Worm (Caenorhabditis elegans) whole organism, late embryonic: ENCODE results near the gene ctsa-4.2.

Source experiments
- C08G9.2 ChIP-seq: sonication (generic microtip); optimal IDR thresholded peaks from 2 replicates; lab custom pipeline; 2016; ENCODE audit warnings: mild to moderate bottlenecking, missing genetic modification characterization, moderate library complexity, missing compliant biosample characterization
- C38D4.7 ChIP-seq: fragments of 200-800 bp; sonication (Bioruptor generic); optimal IDR thresholded peaks from 2 replicates; lab custom pipeline; 2018; ENCODE audit warnings: mild to moderate bottlenecking, missing genetic modification characterization, moderate library complexity, missing compliant biosample characterization
- K09A11.1 ChIP-seq: sonication (generic microtip); optimal IDR thresholded peaks from 2 replicates; lab custom pipeline; 2017; ENCODE audit warnings: antibody characterized with exemption, mild to moderate bottlenecking, missing genetic modification characterization, missing compliant biosample characterization; ENCODE audit not compliant: insufficient read depth
- T23F11.4 ChIP-seq: fragments of 200-800 bp; sonication (Bioruptor generic); optimal IDR thresholded peaks from 2 replicates; lab custom pipeline; 2018; ENCODE audit warnings: mild to moderate bottlenecking, missing genetic modification characterization, missing compliant biosample characterization
- Y22D7AL.16 ChIP-seq: sonication (generic microtip); optimal IDR thresholded peaks from 2 replicates; lab custom pipeline; 2016; ENCODE audit warnings: missing genetic modification characterization, missing compliant biosample characterization
- ahr-1 ChIP-seq: sonication (generic microtip); optimal IDR thresholded peaks from 2 replicates; lab custom pipeline; 2016; ENCODE audit warnings: missing genetic modification characterization, missing compliant biosample characterization
- ceh-18 ChIP-seq: sonication (generic microtip); optimal IDR thresholded peaks from 2 replicates; lab custom pipeline; 2016; ENCODE audit warnings: missing genetic modification characterization, missing compliant biosample characterization
- ceh-19 ChIP-seq: fragments of 200-800 bp; sonication (Bioruptor generic); optimal IDR thresholded peaks from 2 replicates; lab custom pipeline; 2018; ENCODE audit warnings: mild to moderate bottlenecking, missing genetic modification characterization, missing compliant biosample characterization
- ceh-2 ChIP-seq: sonication (generic microtip); optimal IDR thresholded peaks from 2 replicates; lab custom pipeline; 2016; ENCODE audit warnings: missing genotype, missing genetic modification characterization, missing compliant biosample characterization
- ceh-22 ChIP-seq: sonication (generic microtip); optimal IDR thresholded peaks from 2 replicates; lab custom pipeline; 2017; ENCODE audit warnings: missing biosample characterization, missing genetic modification characterization
- ceh-24 ChIP-seq: sonication (generic microtip); optimal IDR thresholded peaks from 2 replicates; lab custom pipeline; 2016; ENCODE audit warnings: mild to moderate bottlenecking, missing genetic modification characterization, missing compliant biosample characterization
- ceh-34 ChIP-seq: sonication (generic microtip); optimal IDR thresholded peaks from 2 replicates; lab custom pipeline; 2016; ENCODE audit warnings: mild to moderate bottlenecking, missing genetic modification characterization, missing compliant biosample characterization
- ceh-48 ChIP-seq: sonication (generic microtip); optimal IDR thresholded peaks from 2 replicates; lab custom pipeline; 2016; ENCODE audit warnings: missing genetic modification characterization, inconsistent platforms, missing compliant biosample characterization
- ceh-9 ChIP-seq: sonication (generic microtip); optimal IDR thresholded peaks from 2 replicates; lab custom pipeline; 2016; ENCODE audit warnings: mild to moderate bottlenecking, missing genetic modification characterization, inconsistent platforms, missing compliant biosample characterization
- che-1 ChIP-seq: sonication (generic microtip); optimal IDR thresholded peaks from 2 replicates; lab custom pipeline; 2016; ENCODE audit warnings: mild to moderate bottlenecking, missing genetic modification characterization, missing compliant biosample characterization
- elt-2 ChIP-seq: sonication (generic microtip); optimal IDR thresholded peaks from 2 replicates; lab custom pipeline; 2016; ENCODE audit warnings: missing genetic modification reagents, missing genetic modification characterization, missing compliant biosample characterization
- eyg-1 ChIP-seq: sonication (generic microtip); optimal IDR thresholded peaks from 2 replicates; lab custom pipeline; 2016; ENCODE audit warnings: missing genotype, missing genetic modification characterization, missing compliant biosample characterization
- fax-1 ChIP-seq: sonication (generic microtip); optimal IDR thresholded peaks from 2 replicates; lab custom pipeline; 2016; ENCODE audit warnings: missing genotype, missing genetic modification characterization, missing compliant biosample characterization
- fkh-10 ChIP-seq: fragments of 150-350 bp; optimal IDR thresholded peaks from 2 replicates; lab custom pipeline; 2014; ENCODE audit warnings: missing biosample characterization, missing genetic modification reagents, missing genetic modification characterization
- fkh-6 ChIP-seq: sonication (generic microtip); optimal IDR thresholded peaks from 2 replicates; lab custom pipeline; 2016; ENCODE audit warnings: missing genetic modification characterization, missing compliant biosample characterization
- hlh-13 ChIP-seq: fragments of 200-800 bp; sonication (Bioruptor generic); optimal IDR thresholded peaks from 2 replicates; lab custom pipeline; 2018; ENCODE audit warnings: mild to moderate bottlenecking, missing genetic modification characterization, missing compliant biosample characterization
- hlh-15 ChIP-seq: sonication (generic microtip); optimal IDR thresholded peaks from 2 replicates; lab custom pipeline; 2016; ENCODE audit warnings: missing genetic modification characterization, missing compliant biosample characterization
- hlh-6 ChIP-seq: sonication (generic microtip); optimal IDR thresholded peaks from 2 replicates; lab custom pipeline; 2016; ENCODE audit warnings: missing genotype, missing genetic modification characterization, missing compliant biosample characterization
- nfya-1 ChIP-seq: sonication (generic microtip); optimal IDR thresholded peaks from 2 replicates; lab custom pipeline; 2017; ENCODE audit warnings: missing genetic modification characterization, mild to moderate bottlenecking, missing compliant biosample characterization, antibody characterized with exemption, moderate library complexity
- nhr-232 ChIP-seq: sonication (generic microtip); optimal IDR thresholded peaks from 2 replicates; lab custom pipeline; 2016; ENCODE audit warnings: missing genetic modification characterization, missing compliant biosample characterization
- npax-4 ChIP-seq: sonication (generic microtip); optimal IDR thresholded peaks from 2 replicates; lab custom pipeline; 2016; ENCODE audit warnings: missing genetic modification characterization, missing compliant biosample characterization
- odd-2 ChIP-seq: sonication (generic microtip); optimal IDR thresholded peaks from 2 replicates; lab custom pipeline; 2017; ENCODE audit warnings: antibody characterized with exemption, mild to moderate bottlenecking, missing genetic modification characterization, missing compliant biosample characterization
- pax-1 ChIP-seq: fragments of 150-350 bp; optimal IDR thresholded peaks from 2 replicates; lab custom pipeline; 2014; ENCODE audit warnings: missing biosample characterization, missing genetic modification characterization
- pqm-1 ChIP-seq: sonication (generic microtip); optimal IDR thresholded peaks from 2 replicates; lab custom pipeline; 2016; ENCODE audit warnings: missing genetic modification characterization, missing compliant biosample characterization
- pros-1 ChIP-seq: fragments of 150-350 bp; optimal IDR thresholded peaks from 2 replicates; lab custom pipeline; 2014; ENCODE audit warnings: missing biosample characterization, missing genetic modification reagents, missing genetic modification characterization
- rnt-1 ChIP-seq: sonication (generic microtip); optimal IDR thresholded peaks from 2 replicates; lab custom pipeline; 2016; ENCODE audit warnings: missing genetic modification characterization, missing compliant biosample characterization
- sdc-2 ChIP-seq: sonication (generic microtip); optimal IDR thresholded peaks from 2 replicates; lab custom pipeline; 2016; ENCODE audit warnings: missing genotype, missing genetic modification characterization, missing compliant biosample characterization
- sox-2 ChIP-seq: fragments of 200-800 bp; sonication (Bioruptor generic); IDR thresholded peaks from 2 replicates; pipeline ENCODE4 v1.3.6; 2022; ENCODE audit warnings: missing genetic modification reagents, missing genetic modification characterization, missing compliant biosample characterization
- sox-4 ChIP-seq: sonication (generic microtip); optimal IDR thresholded peaks from 2 replicates; lab custom pipeline; 2017; ENCODE audit warnings: mild to moderate bottlenecking, missing genetic modification characterization, inconsistent platforms, missing compliant biosample characterization
- tbx-2 ChIP-seq: sonication (generic microtip); optimal IDR thresholded peaks from 2 replicates; lab custom pipeline; 2016; ENCODE audit warnings: missing genetic modification characterization, missing compliant biosample characterization
- tbx-7 ChIP-seq: sonication (generic microtip); optimal IDR thresholded peaks from 2 replicates; lab custom pipeline; 2016; ENCODE audit warnings: missing genotype, missing genetic modification characterization, missing compliant biosample characterization
- unc-3 ChIP-seq, 2 experiments: fragments of 200-800 bp in 1 of 2; sonication (Bioruptor generic) in 1 of 2; sonication (generic microtip) in 1 of 2; conservative IDR thresholded peaks in 1 of 2; optimal IDR thresholded peaks in 1 of 2; 2 replicates each; pipeline versions ENCODE4 v1.3.6 to Lab custom; 2016 to 2022; ENCODE audit warnings: missing compliant biosample characterization in 2 of 2, missing genetic modification characterization in 2 of 2, missing genetic modification reagents in 1 of 2
- unc-42 ChIP-seq: sonication (generic microtip); optimal IDR thresholded peaks from 2 replicates; lab custom pipeline; 2016; ENCODE audit warnings: missing genotype, missing genetic modification characterization, missing compliant biosample characterization
- unc-55 ChIP-seq: sonication (generic microtip); optimal IDR thresholded peaks from 2 replicates; lab custom pipeline; 2017; ENCODE audit warnings: missing biosample characterization, missing genetic modification reagents, missing genetic modification characterization
- unc-86 ChIP-seq: sonication (generic microtip); optimal IDR thresholded peaks from 2 replicates; lab custom pipeline; 2016; ENCODE audit warnings: missing genetic modification characterization, missing compliant biosample characterization
- ztf-16 ChIP-seq: sonication (generic microtip); optimal IDR thresholded peaks from 2 replicates; lab custom pipeline; 2017; ENCODE audit warnings: missing genetic modification characterization, missing compliant biosample characterization

ctsa-4.2 gene

DNA sequence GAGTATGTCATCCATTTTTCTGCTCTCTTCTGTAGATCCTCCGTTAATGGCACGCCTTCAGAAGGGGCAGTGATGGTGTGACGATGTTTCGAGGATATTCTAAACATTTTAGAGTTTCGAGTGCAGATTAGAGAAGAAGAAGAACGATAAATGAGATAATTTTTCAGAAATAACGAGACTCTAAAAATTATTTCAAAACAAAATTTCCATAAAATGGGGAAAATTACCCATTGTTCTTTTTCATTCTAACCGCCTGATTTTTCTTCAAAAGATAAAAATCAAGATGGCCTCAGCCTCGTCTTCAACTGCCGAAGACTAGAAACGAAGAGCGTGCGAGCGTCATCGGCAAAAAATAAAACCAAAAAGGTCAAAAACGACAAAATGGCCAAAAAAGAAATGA lies 11.3 kb upstream of the ctsa-4.2 start, which contains the start of gene let-765:
Gene let-765, minus strand, starts transcription at position 101 of the 400 bp plus-strand sequence.
- no peak for TF ChIP-seq unc-55 (GFP tag; lab: Kevin White, UChicago)
- TF ChIP-seq C38D4.7 (GFP tag; lab: Kevin White, UChicago), result no peak
- no peak for TF ChIP-seq ztf-16 (tag; lab: Kevin White, UChicago)
- TF ChIP-seq Y22D7AL.16 (tag; lab: Kevin White, UChicago), result no peak
- TF ChIP-seq ceh-24 (tag; lab: Kevin White, UChicago), result no peak
- TF ChIP-seq ceh-19 (GFP tag; lab: Kevin White, UChicago), result no peak
- no peak for TF ChIP-seq unc-86 (tag; lab: Kevin White, UChicago)
- no peak for TF ChIP-seq tbx-7 (tag; lab: Kevin White, UChicago)
- no peak for TF ChIP-seq ceh-34
- TF ChIP-seq pros-1, result no peak
- TF ChIP-seq eyg-1 (tag; lab: Kevin White, UChicago), result no peak
- no peak for TF ChIP-seq odd-2 (tag; lab: Kevin White, UChicago)
- TF ChIP-seq sox-2 (GFP tag; lab: Robert Waterston, UW), result no peak

DNA sequence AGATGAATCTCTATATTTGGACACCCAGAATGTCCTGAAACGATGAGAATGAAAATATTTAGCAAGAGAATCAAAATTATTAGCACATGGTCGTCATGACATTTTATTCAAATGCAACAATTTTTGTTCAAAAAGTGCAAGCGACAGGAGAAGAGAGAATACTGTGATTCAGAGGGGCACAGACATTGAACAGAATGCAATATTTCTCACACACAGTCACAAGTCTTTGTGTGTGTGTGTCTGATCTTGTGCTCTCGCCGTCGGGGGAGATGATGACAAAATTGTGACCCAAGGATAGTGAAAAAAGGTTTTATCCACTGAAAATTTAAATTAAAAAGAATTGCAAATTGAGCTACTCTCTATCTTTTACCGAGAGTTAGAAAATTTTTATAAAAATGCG lies 9.1 kb upstream of the ctsa-4.2 start:
- no peak for TF ChIP-seq ceh-9 (tag; lab: Kevin White, UChicago)
- TF ChIP-seq pax-1 (tag; lab: Kevin White, UChicago), result no peak
- no peak for TF ChIP-seq sox-4 (tag; lab: Kevin White, UChicago)
- no peak for TF ChIP-seq ceh-24 (tag; lab: Kevin White, UChicago)
- no peak for TF ChIP-seq sdc-2 (tag; lab: Kevin White, UChicago)

DNA sequence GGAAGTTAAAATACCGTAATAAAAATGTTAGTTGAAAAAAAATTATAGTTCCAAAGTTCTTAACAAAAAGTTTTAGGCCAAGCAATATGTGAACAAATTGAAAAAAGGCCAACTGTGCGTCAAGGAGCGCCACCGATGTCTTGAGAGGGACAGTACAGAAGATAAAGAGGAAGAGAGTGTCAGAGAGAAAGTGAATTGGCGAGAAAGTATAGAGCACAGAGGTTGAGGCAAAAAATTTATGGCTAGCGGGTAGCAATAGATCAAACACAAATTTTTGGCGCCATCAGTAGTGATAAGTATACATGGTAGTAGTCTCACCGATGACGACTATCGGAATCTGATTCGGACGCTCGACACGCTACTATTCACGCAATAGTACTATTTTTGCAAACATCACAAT lies 8.0 kb upstream of the ctsa-4.2 start:
- no peak for TF ChIP-seq hlh-13 (GFP tag; lab: Kevin White, UChicago)
- no peak for TF ChIP-seq T23F11.4

DNA sequence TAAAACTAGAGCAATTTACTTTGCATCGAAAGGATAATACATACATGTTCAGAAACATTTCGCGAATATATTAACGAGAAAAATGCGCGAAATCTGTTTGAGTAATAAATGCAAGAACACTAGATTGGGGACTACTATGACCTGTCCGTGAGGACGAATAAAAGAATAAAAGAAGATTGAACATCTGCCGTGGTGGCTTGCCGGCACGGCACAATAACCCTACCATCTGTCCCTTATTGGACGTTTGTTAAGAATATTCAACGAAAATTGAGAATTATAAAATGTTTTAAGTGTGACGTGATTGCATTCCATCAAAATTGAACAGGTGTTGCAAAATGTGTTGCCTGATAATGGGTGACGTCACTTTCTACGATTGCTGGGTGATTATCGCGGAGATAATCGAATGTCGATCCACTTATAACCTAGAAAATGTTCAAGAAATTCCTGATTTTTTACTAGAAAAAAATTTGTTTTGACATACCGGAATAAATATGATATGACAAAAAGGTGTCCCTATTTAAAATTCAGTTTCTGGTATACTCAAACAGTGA lies 6.8 kb upstream of the ctsa-4.2 start:
- no peak for TF ChIP-seq eyg-1 (tag; lab: Kevin White, UChicago)
- no peak for TF ChIP-seq ceh-2 (tag; lab: Kevin White, UChicago)
- no peak for TF ChIP-seq fax-1 (tag; lab: Kevin White, UChicago)
- peak; percentile 46 for TF ChIP-seq unc-55 (GFP tag; lab: Kevin White, UChicago)
- TF ChIP-seq sox-2 (GFP tag; lab: Robert Waterston, UW), result peak; percentile 4; the same call in 1 of the 2 replicates
- peak; percentile 8 for TF ChIP-seq nfya-1 (tag; lab: Kevin White, UChicago)
- TF ChIP-seq ceh-24 (tag; lab: Kevin White, UChicago), result no peak
- TF ChIP-seq ceh-9 (tag; lab: Kevin White, UChicago), result no peak

DNA sequence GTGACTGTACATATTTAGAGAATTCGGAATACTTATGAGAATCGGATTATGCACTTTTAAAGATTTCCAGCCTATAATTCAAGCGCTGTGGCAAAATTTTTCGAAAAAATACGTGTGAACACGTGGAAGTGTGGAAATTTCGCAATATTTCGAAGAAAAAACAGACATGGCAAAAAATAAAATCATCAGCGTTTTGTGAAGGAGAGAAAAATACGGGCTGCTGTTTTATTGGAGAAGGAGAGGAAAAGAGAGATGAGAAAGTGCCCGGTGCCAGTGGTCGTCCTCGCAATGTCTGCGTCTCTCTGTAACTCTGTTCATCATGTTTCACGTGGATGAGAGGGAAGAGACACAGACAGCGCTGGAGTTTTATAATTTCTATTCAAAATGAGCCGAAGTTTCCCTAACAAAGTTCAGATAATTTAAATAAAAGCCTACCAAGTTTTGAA lies 6.3 kb upstream of the ctsa-4.2 start:
- TF ChIP-seq pqm-1 (no peak), C08G9.2 (tag; lab: Kevin White, UChicago) (no peak), npax-4 (tag; lab: Kevin White, UChicago) (no peak), ceh-19 (GFP tag; lab: Kevin White, UChicago) (no peak), ahr-1 (tag; lab: Kevin White, UChicago) (no peak), C38D4.7 (GFP tag; lab: Kevin White, UChicago) (no peak), elt-2 (tag; lab: Kevin White, UChicago) (no peak), unc-42 (tag; lab: Kevin White, UChicago) (peak; percentile 27), ceh-2 (tag; lab: Kevin White, UChicago) (no peak), hlh-6 (no peak), fkh-6 (tag; lab: Kevin White, UChicago) (no peak), ceh-22 (no peak), nhr-232 (no peak), che-1 (tag; lab: Kevin White, UChicago) (no peak), fkh-10 (GFP tag; lab: Kevin White, UChicago) (no peak), unc-86 (tag; lab: Kevin White, UChicago) (no peak), pax-1 (tag; lab: Kevin White, UChicago) (no peak), tbx-2 (tag; lab: Kevin White, UChicago) (peak; percentile 3), T23F11.4 (no peak), hlh-15 (tag; lab: Kevin White, UChicago) (no peak), ceh-48 (tag; lab: Kevin White, UChicago) (no peak), odd-2 (tag; lab: Kevin White, UChicago) (no peak), rnt-1 (tag; lab: Kevin White, UChicago) (no peak), unc-55 (GFP tag; lab: Kevin White, UChicago) (peak; percentile 80), K09A11.1 (tag; lab: Kevin White, UChicago) (no peak), ceh-34 (no peak), nfya-1 (tag; lab: Kevin White, UChicago) (peak; percentile 80), ceh-18 (tag; lab: Kevin White, UChicago) (peak; percentile 11), unc-3 (GFP tag; conservative IDR thresholded peaks at IDR 0.05; lab: Robert Waterston, UW) (no peak), unc-3 (tag; optimal IDR thresholded peaks at IDR 0.05; lab: Kevin White, UChicago) (no peak)
